Worm (Caenorhabditis elegans): Measurements from ENCODE around the gene sptl-2.

- no peak for TF ChIP-seq him-1 (tag; optimal IDR thresholded peaks at IDR 0.05)
- TF ChIP-seq dao-5 (tag; optimal IDR thresholded peaks at IDR 0.05), result no peak
- no peak for TF ChIP-seq W03F9.2 (tag; optimal IDR thresholded peaks at IDR 0.05)
Measured at ce11 chrV:8024752-8025151, 7.7 kb downstream of the sptl-2 start, which contains the start of gene F43H9.3.

All from whole organism, L4/young adult.